Worm (Caenorhabditis elegans) whole organism, L1 larva: ENCODE data around the gene exos-4.2.

Experiments
- C16A3.4 ChIP-seq: fragments of 150-350 bp; optimal IDR thresholded peaks from 2 replicates; lab custom pipeline; 2014; ENCODE audit warnings: missing biosample characterization, missing genetic modification characterization
- F16B12.6 ChIP-seq: fragments of 150-350 bp; optimal IDR thresholded peaks from 2 replicates; lab custom pipeline; 2014; ENCODE audit warnings: missing biosample characterization, missing genetic modification characterization
- Y116A8C.19 ChIP-seq: sonication (generic microtip); optimal IDR thresholded peaks from 2 replicates; lab custom pipeline; 2016; ENCODE audit warnings: missing compliant biosample characterization, missing genetic modification characterization, borderline replicate concordance
- alr-1 ChIP-seq: fragments of 200-800 bp; sonication (Bioruptor generic); optimal IDR thresholded peaks from 2 replicates; lab custom pipeline; 2018; ENCODE audit warnings: borderline replicate concordance, mild to moderate bottlenecking, missing genetic modification characterization, missing compliant biosample characterization
- ceh-63 ChIP-seq: fragments of 200-800 bp; sonication (Bioruptor generic); optimal IDR thresholded peaks from 2 replicates; lab custom pipeline; 2018; ENCODE audit warnings: mild to moderate bottlenecking, missing genetic modification characterization, missing compliant biosample characterization
- ceh-82 ChIP-seq, 3 experiments: fragments of 150-350 bp in 1 of 3; sonication (generic microtip) in 2 of 3; optimal IDR thresholded peaks; 2 replicates each; lab custom pipeline; 2014 to 2017; ENCODE audit warnings: missing biosample characterization in 3 of 3, missing genetic modification characterization in 3 of 3
- ceh-88 ChIP-seq: fragments of 200-800 bp; sonication (Bioruptor generic); IDR thresholded peaks from 2 replicates; pipeline ENCODE4 v1.3.6; 2022; ENCODE audit warnings: missing genetic modification characterization, missing compliant biosample characterization
- ceh-90 ChIP-seq: sonication (generic microtip); optimal IDR thresholded peaks from 2 replicates; lab custom pipeline; 2016; ENCODE audit warnings: missing genetic modification characterization, missing compliant biosample characterization
- ces-1 ChIP-seq: fragments of 150-350 bp; optimal IDR thresholded peaks from 2 replicates; lab custom pipeline; 2014; ENCODE audit warnings: missing biosample characterization, missing genetic modification reagents, missing genetic modification characterization
- efl-3 ChIP-seq: fragments of 200-800 bp; sonication (Bioruptor generic); optimal IDR thresholded peaks from 2 replicates; lab custom pipeline; 2018; ENCODE audit warnings: mild to moderate bottlenecking, missing genetic modification characterization, missing compliant biosample characterization
- egl-13 ChIP-seq: sonication (generic microtip); optimal IDR thresholded peaks from 2 replicates; lab custom pipeline; 2016; ENCODE audit warnings: missing genotype, missing genetic modification reagents, missing genetic modification characterization, missing compliant biosample characterization
- egl-27 ChIP-seq, 2 experiments: fragments of 150-350 bp in 1 of 2; sonication (generic microtip); optimal IDR thresholded peaks; 3 replicates each; lab custom pipeline; 2017 to 2018; ENCODE audit warnings: missing biosample characterization in 2 of 2, missing genetic modification characterization in 2 of 2, missing genetic modification reagents in 2 of 2
- elt-2 ChIP-seq: sonication (generic microtip); optimal IDR thresholded peaks from 2 replicates; lab custom pipeline; 2016; ENCODE audit warnings: missing genetic modification characterization, mild to moderate bottlenecking, inconsistent platforms, missing compliant biosample characterization, missing genetic modification reagents
- elt-3 ChIP-seq, 6 experiments: fragments of 150-350 bp in 1 of 6; sonication (generic microtip); optimal IDR thresholded peaks; 2 replicates each; lab custom pipeline; 2017 to 2018; ENCODE audit warnings: missing biosample characterization in 6 of 6, missing genetic modification characterization in 6 of 6, inconsistent platforms in 1 of 6
- ets-5 ChIP-seq: fragments of 200-800 bp; sonication (Bioruptor generic); IDR thresholded peaks from 2 replicates; pipeline ENCODE4 v1.3.6; 2022; ENCODE audit warnings: missing genetic modification characterization, missing compliant biosample characterization
- fkh-4 ChIP-seq: sonication (generic microtip); optimal IDR thresholded peaks from 2 replicates; lab custom pipeline; 2016; ENCODE audit warnings: missing compliant biosample characterization, missing genetic modification characterization, borderline replicate concordance
- fkh-8 ChIP-seq: sonication (generic microtip); optimal IDR thresholded peaks from 2 replicates; lab custom pipeline; 2016; ENCODE audit warnings: mild to moderate bottlenecking, missing genetic modification characterization, missing compliant biosample characterization
- hlh-17 ChIP-seq: fragments of 200-800 bp; sonication (Bioruptor generic); optimal IDR thresholded peaks from 2 replicates; lab custom pipeline; 2018; ENCODE audit warnings: missing genetic modification characterization, mild to moderate bottlenecking, missing compliant biosample characterization, moderate library complexity, borderline replicate concordance
- hlh-4 ChIP-seq: sonication (generic microtip); optimal IDR thresholded peaks from 2 replicates; lab custom pipeline; 2016; ENCODE audit warnings: mild to moderate bottlenecking, missing genetic modification characterization, missing compliant biosample characterization
- hpl-2 ChIP-seq: fragments of 150-350 bp; optimal IDR thresholded peaks from 2 replicates; lab custom pipeline; 2014; ENCODE audit warnings: missing biosample characterization, missing genetic modification reagents, missing genetic modification characterization
- irx-1 ChIP-seq: sonication (generic microtip); optimal IDR thresholded peaks from 2 replicates; lab custom pipeline; 2016; ENCODE audit warnings: missing genetic modification characterization, missing compliant biosample characterization
- isw-1 ChIP-seq: fragments of 200-800 bp; sonication (Bioruptor generic); IDR thresholded peaks from 2 replicates; pipeline ENCODE4 v1.3.6; 2022; ENCODE audit warnings: missing genetic modification characterization, missing compliant biosample characterization
- lin-35 ChIP-seq, 2 experiments: fragments of 150-350 bp; optimal IDR thresholded peaks; 2 replicates each; lab custom pipeline; 2014; ENCODE audit warnings: missing biosample characterization in 2 of 2, missing genetic modification characterization in 2 of 2, missing genetic modification reagents in 2 of 2
- lin-39 ChIP-seq: fragments of 150-350 bp; optimal IDR thresholded peaks from 2 replicates; lab custom pipeline; 2014; ENCODE audit warnings: missing biosample characterization, missing genetic modification reagents, missing genetic modification characterization
- lir-3 ChIP-seq: sonication (generic microtip); optimal IDR thresholded peaks from 2 replicates; lab custom pipeline; 2016; ENCODE audit warnings: mild to moderate bottlenecking, missing genetic modification characterization, moderate library complexity, missing compliant biosample characterization; ENCODE audit not compliant: poor library complexity
- mab-9 ChIP-seq: fragments of 200-800 bp; sonication (Bioruptor generic); IDR thresholded peaks from 2 replicates; pipeline ENCODE4 v1.3.6; 2022; ENCODE audit warnings: missing genetic modification reagents, missing genetic modification characterization, missing compliant biosample characterization
- mep-1 ChIP-seq: fragments of 150-350 bp; optimal IDR thresholded peaks from 2 replicates; lab custom pipeline; 2014; ENCODE audit warnings: missing biosample characterization, missing genetic modification characterization
- nhr-11 ChIP-seq: fragments of 150-350 bp; optimal IDR thresholded peaks from 2 replicates; lab custom pipeline; 2014; ENCODE audit warnings: missing biosample characterization, missing genetic modification characterization
- nhr-12 ChIP-seq: sonication (generic microtip); optimal IDR thresholded peaks from 2 replicates; lab custom pipeline; 2017; ENCODE audit warnings: missing biosample characterization, missing genetic modification characterization
- nhr-19 ChIP-seq: fragments of 200-800 bp; sonication (Bioruptor generic); conservative IDR thresholded peaks from 2 replicates; pipeline ENCODE4 v1.3.6; 2022; ENCODE audit warnings: missing genetic modification characterization, missing compliant biosample characterization
- nhr-20 ChIP-seq: sonication (generic microtip); optimal IDR thresholded peaks from 2 replicates; lab custom pipeline; 2016; ENCODE audit warnings: mild to moderate bottlenecking, missing genetic modification characterization, missing compliant biosample characterization
- nhr-237 ChIP-seq: fragments of 150-350 bp; optimal IDR thresholded peaks from 2 replicates; lab custom pipeline; 2014; ENCODE audit warnings: missing biosample characterization, missing genetic modification characterization
- nhr-71 ChIP-seq: sonication (generic microtip); optimal IDR thresholded peaks from 2 replicates; lab custom pipeline; 2016; ENCODE audit warnings: mild to moderate bottlenecking, missing genetic modification characterization, moderate library complexity, missing compliant biosample characterization
- nhr-76 ChIP-seq: sonication (generic microtip); optimal IDR thresholded peaks from 2 replicates; lab custom pipeline; 2017; ENCODE audit warnings: missing biosample characterization, missing genetic modification characterization
- nhr-85 ChIP-seq: sonication (generic microtip); peaks from one replicate; lab custom pipeline; 2016; ENCODE audit warnings: missing genetic modification characterization, inconsistent platforms, missing compliant biosample characterization
- pag-3 ChIP-seq: sonication (generic microtip); optimal IDR thresholded peaks from 2 replicates; lab custom pipeline; 2017; ENCODE audit warnings: missing genetic modification characterization, mild to moderate bottlenecking, missing compliant biosample characterization, antibody characterized with exemption, borderline replicate concordance; ENCODE audit not compliant: insufficient read depth
- rnt-1 ChIP-seq: sonication (generic microtip); optimal IDR thresholded peaks from 2 replicates; lab custom pipeline; 2016; ENCODE audit warnings: mild to moderate bottlenecking, missing genetic modification characterization, moderate library complexity, missing compliant biosample characterization
- sox-4 ChIP-seq: sonication (generic microtip); optimal IDR thresholded peaks from 2 replicates; lab custom pipeline; 2016; ENCODE audit warnings: missing genetic modification characterization, missing compliant biosample characterization
- sup-37 ChIP-seq: fragments of 200-800 bp; sonication (Bioruptor generic); optimal IDR thresholded peaks from 2 replicates; lab custom pipeline; 2018; ENCODE audit warnings: mild to moderate bottlenecking, missing genetic modification characterization, missing compliant biosample characterization
- swsn-7 ChIP-seq: sonication (generic microtip); optimal IDR thresholded peaks from 2 replicates; lab custom pipeline; 2016; ENCODE audit warnings: missing genetic modification characterization, missing compliant biosample characterization
- tbx-2 ChIP-seq: sonication (generic microtip); optimal IDR thresholded peaks from 2 replicates; lab custom pipeline; 2016; ENCODE audit warnings: missing genetic modification characterization, missing compliant biosample characterization
- unc-130 ChIP-seq: fragments of 150-350 bp; optimal IDR thresholded peaks from 2 replicates; lab custom pipeline; 2017; ENCODE audit warnings: missing biosample characterization, missing genetic modification characterization, inconsistent platforms
- unc-86 ChIP-seq: sonication (generic microtip); optimal IDR thresholded peaks from 2 replicates; lab custom pipeline; 2016; ENCODE audit warnings: missing genetic modification characterization, missing compliant biosample characterization
- zag-1 ChIP-seq: fragments of 150-350 bp; optimal IDR thresholded peaks from 2 replicates; lab custom pipeline; 2014; ENCODE audit warnings: missing biosample characterization, missing genetic modification characterization
- zip-4 ChIP-seq: fragments of 200-800 bp; sonication (Bioruptor generic); optimal IDR thresholded peaks from 2 replicates; lab custom pipeline; 2018; ENCODE audit warnings: mild to moderate bottlenecking, missing genetic modification characterization, moderate library complexity, missing compliant biosample characterization
- ztf-11 ChIP-seq, 2 experiments: sonication (generic microtip); optimal IDR thresholded peaks; 2 replicates each; lab custom pipeline; 2016 to 2017; ENCODE audit warnings: missing genetic modification characterization in 2 of 2, missing biosample characterization in 1 of 2, missing compliant biosample characterization in 1 of 2
- ztf-4 ChIP-seq: fragments of 150-350 bp; optimal IDR thresholded peaks from 2 replicates; lab custom pipeline; 2014; ENCODE audit warnings: missing biosample characterization, missing genetic modification characterization

Gene exos-4.2

DNA sequence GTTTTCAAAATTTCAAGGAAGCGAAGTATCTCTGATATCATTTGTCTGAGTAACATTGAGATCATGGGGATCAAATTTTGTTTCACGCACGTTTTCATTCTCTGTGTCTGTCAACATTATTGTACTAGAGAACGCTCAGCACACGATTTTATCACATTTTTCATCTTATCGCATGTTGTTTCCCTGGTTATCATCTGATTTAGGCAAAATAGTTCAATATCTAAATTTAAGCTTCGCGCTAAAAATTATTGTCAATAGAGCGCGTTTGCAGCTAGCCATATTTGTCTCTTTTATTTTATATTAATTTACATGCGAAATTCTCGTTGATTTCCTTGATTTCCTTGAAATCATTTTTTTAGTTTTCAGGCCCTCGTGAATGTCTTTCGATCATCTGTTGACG, 14.5 kb upstream of the exos-4.2 start, which contains the start of gene K02F3.2 (continued):
- TF ChIP-seq elt-3 (tag; optimal IDR thresholded peaks at IDR 0.05; lab: Kevin White, UChicago) (peak in 2 of 6 experiments; percentile 32 to 84), sup-37 (no peak), nhr-20 (tag; lab: Kevin White, UChicago) (peak; percentile 64), isw-1 (0 out of 2 replicates have a peak, but pooled peaks have one; percentile 5), egl-27 (tag; optimal IDR thresholded peaks at IDR 0.05; lab: Kevin White, UChicago) (no peak), egl-13 (no peak), rnt-1 (tag; lab: Kevin White, UChicago) (no peak), tbx-2 (tag; lab: Kevin White, UChicago) (peak; percentile 58), nhr-11 (tag; lab: Kevin White, UChicago) (no peak), ceh-88 (GFP tag; lab: Robert Waterston, UW) (no peak), fkh-8 (tag; lab: Kevin White, UChicago) (peak; percentile 12), ceh-82 (tag; optimal IDR thresholded peaks at IDR 0.05; lab: Kevin White, UChicago) (peak in 1 of 3 experiments; percentile 25), lir-3 (tag; lab: Kevin White, UChicago) (peak; percentile 47), Y116A8C.19 (tag; lab: Kevin White, UChicago) (no peak), unc-86 (tag; lab: Kevin White, UChicago) (no peak), lin-39 (tag; lab: Kevin White, UChicago) (no peak), zip-4 (GFP tag; lab: Kevin White, UChicago) (no peak), nhr-76 (tag; lab: Kevin White, UChicago) (no peak), nhr-12 (tag; lab: Kevin White, UChicago) (no peak), zag-1 (no peak), ces-1 (no peak), ztf-4 (tag; lab: Kevin White, UChicago) (no peak), ets-5 (no peak), nhr-237 (tag; lab: Kevin White, UChicago) (no peak), C16A3.4 (tag; lab: Kevin White, UChicago) (peak; percentile 59), ztf-11 (tag; optimal IDR thresholded peaks at IDR 0.05; lab: Kevin White, UChicago) (no peak), ceh-90 (tag; lab: Kevin White, UChicago) (peak; percentile 11), hpl-2 (no peak), unc-130 (tag; lab: Kevin White, UChicago) (peak; percentile 1), pag-3 (tag; lab: Kevin White, UChicago) (no peak), F16B12.6 (no peak), elt-2 (peak; percentile 78), mep-1 (peak; percentile 51), lin-35 (GFP tag; optimal IDR thresholded peaks at IDR 0.05; lab: Kevin White, UChicago) (peak; percentile 91 to 97), alr-1 (tag; lab: Kevin White, UChicago) (no peak), ceh-63 (GFP tag; lab: Kevin White, UChicago) (no peak), hlh-17 (GFP tag; lab: Kevin White, UChicago) (no peak), swsn-7 (peak; percentile 43), hlh-4 (tag; lab: Kevin White, UChicago) (no peak), sox-4 (tag; lab: Kevin White, UChicago) (peak; percentile 35), nhr-71 (tag; lab: Kevin White, UChicago) (peak; percentile 70), nhr-85 (tag; lab: Kevin White, UChicago) (peak; percentile 78), efl-3 (GFP tag; lab: Kevin White, UChicago) (no peak), irx-1 (tag; lab: Kevin White, UChicago) (no peak), mab-9 (GFP tag; lab: Robert Waterston, UW) (no peak), fkh-4 (no peak), nhr-19 (GFP tag; lab: Robert Waterston, UW) (peak; percentile 69)
- TF ChIP-seq, all 84 proteins: peak for 31
